Fruit fly (Drosophila melanogaster) Kc167 (cell line): ENCODE results near the gene Cp7Fb.

ENCODE experiments used
- psq ChIP-seq: fragments of >200 bp; optimal IDR thresholded peaks from 2 replicates; lab custom pipeline; 2017; ENCODE audit warnings: missing external identifiers
- ttk ChIP-seq: sonication (Bioruptor generic); optimal IDR thresholded peaks from 2 replicates; lab custom pipeline; 2017; ENCODE audit warnings: missing external identifiers

DNA sequence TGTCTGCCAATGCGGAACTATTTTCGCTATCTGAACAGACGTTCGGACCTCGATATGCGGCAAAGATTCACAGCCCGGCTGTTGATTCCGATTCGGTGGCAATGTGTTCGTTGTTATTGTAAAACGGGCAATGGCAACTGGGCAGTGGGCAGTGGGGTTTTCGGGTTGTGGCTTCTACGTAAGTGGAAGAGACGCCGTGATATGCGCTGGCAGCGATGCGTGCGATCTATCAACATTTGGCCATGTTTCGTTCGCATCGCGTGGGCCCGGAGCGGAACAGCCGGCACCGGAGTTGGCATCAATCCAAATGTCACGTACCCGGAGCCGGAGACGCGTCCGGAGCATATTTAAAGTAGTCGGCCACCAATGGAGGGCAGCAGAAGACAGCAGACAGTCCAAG, 7.8 kb downstream of the Cp7Fb start, which contains the start of gene Cp38:
- TF ChIP-seq ttk (no peak), psq (lab: Kevin White, UChicago) (no peak)
